Fruit fly (Drosophila melanogaster): ENCODE measurements around the gene gukh.

Gene gukh

dm6 chr3R:18985114-18985785, 1.4 kb downstream of the gukh start (continued):
- TF ChIP-seq CG10669 (GFP tag; optimal IDR thresholded peaks at IDR 0.05) (peak; percentile 73), Smox (GFP tag; optimal IDR thresholded peaks at IDR 0.05) (peak; percentile 89), spab (GFP tag; optimal IDR thresholded peaks at IDR 0.05) (peak; percentile 64), vri (GFP tag; optimal IDR thresholded peaks at IDR 0.05) (peak; percentile 64), Ets21C (GFP tag; optimal IDR thresholded peaks at IDR 0.05) (peak; percentile 60), OdsH (GFP tag; optimal IDR thresholded peaks at IDR 0.05) (peak; percentile 85), cyc (GFP tag; optimal IDR thresholded peaks at IDR 0.05) (peak; percentile 84), CG32006 (GFP tag; optimal IDR thresholded peaks at IDR 0.05) (peak; percentile 86), CG7368 (GFP tag; optimal IDR thresholded peaks at IDR 0.05) (peak; percentile 76), topi (GFP tag; optimal IDR thresholded peaks at IDR 0.05) (peak; percentile 80)

- TF ChIP-seq CG9139 (GFP tag; optimal IDR thresholded peaks at IDR 0.05), result no peak
- peak; percentile 1 for TF ChIP-seq Ets96B (tag; optimal IDR thresholded peaks at IDR 0.05)
- no peak for TF ChIP-seq CG10631 (GFP tag; optimal IDR thresholded peaks at IDR 0.05)
- TF ChIP-seq CG4318 (GFP tag; optimal IDR thresholded peaks at IDR 0.05), result peak; percentile 5
- TF ChIP-seq net (GFP tag; optimal IDR thresholded peaks at IDR 0.05), result peak; percentile 13
- TF ChIP-seq CG6792 (GFP tag; optimal IDR thresholded peaks at IDR 0.05), result no peak
- TF ChIP-seq svp (GFP tag), result peak; percentile 83
- TF ChIP-seq CG6276 (GFP tag; optimal IDR thresholded peaks at IDR 0.05), result peak; percentile 42
- no peak for TF ChIP-seq Hr38 (GFP tag; optimal IDR thresholded peaks at IDR 0.05)
- TF ChIP-seq Smox (GFP tag; optimal IDR thresholded peaks at IDR 0.05), result peak; percentile 16
- peak; percentile 33; the same call in 1 of the 2 replicates for TF ChIP-seq CG11294 (GFP tag; IDR thresholded peaks at IDR 0.05)
- TF ChIP-seq spab (GFP tag; optimal IDR thresholded peaks at IDR 0.05), result no peak
- no peak for TF ChIP-seq CG10669 (GFP tag; optimal IDR thresholded peaks at IDR 0.05)
- TF ChIP-seq Blimp-1 (GFP tag; optimal IDR thresholded peaks at IDR 0.05), result no peak
- TF ChIP-seq CG16779 (tag; optimal IDR thresholded peaks at IDR 0.05), result no peak
- TF ChIP-seq eg (GFP tag; IDR thresholded peaks at IDR 0.05), result no peak; the same call in 2 of the 3 replicates
- TF ChIP-seq fkh (GFP tag; optimal IDR thresholded peaks at IDR 0.05), result no peak
- peak; percentile 2 for TF ChIP-seq fd59A (GFP tag; optimal IDR thresholded peaks at IDR 0.05)
- no peak for TF ChIP-seq esn (GFP tag; optimal IDR thresholded peaks at IDR 0.05)
- TF ChIP-seq Sox102F (GFP tag; optimal IDR thresholded peaks at IDR 0.05), result no peak
- TF ChIP-seq Lpt (GFP tag; optimal IDR thresholded peaks at IDR 0.05), result no peak
- TF ChIP-seq CG31627 (GFP tag; optimal IDR thresholded peaks at IDR 0.05), result peak; percentile 0
- TF ChIP-seq dac (GFP tag; optimal IDR thresholded peaks at IDR 0.05), result no peak
- peak; percentile 33 for TF ChIP-seq Hr39 (GFP tag; optimal IDR thresholded peaks at IDR 0.05)
- TF ChIP-seq Eip93F (GFP tag; optimal IDR thresholded peaks at IDR 0.05), result no peak
- TF ChIP-seq CG8319 (GFP tag; optimal IDR thresholded peaks at IDR 0.05), result no peak
- peak; percentile 51 for TF ChIP-seq OdsH (GFP tag; optimal IDR thresholded peaks at IDR 0.05)
- no peak for TF ChIP-seq CG6854 (GFP tag; optimal IDR thresholded peaks at IDR 0.05)
- no peak for TF ChIP-seq fd85E (GFP tag; optimal IDR thresholded peaks at IDR 0.05)
- no peak for TF ChIP-seq Ets21C (GFP tag; optimal IDR thresholded peaks at IDR 0.05)
- peak; percentile 16 for TF ChIP-seq Met (GFP tag; optimal IDR thresholded peaks at IDR 0.05)
- no peak for TF ChIP-seq CG7368 (GFP tag; optimal IDR thresholded peaks at IDR 0.05)
- TF ChIP-seq CG8632 (GFP tag; optimal IDR thresholded peaks at IDR 0.05), result peak; percentile 23
- peak; percentile 3 for TF ChIP-seq lz (GFP tag; optimal IDR thresholded peaks at IDR 0.05)
- no peak for TF ChIP-seq CG3032 (tag; optimal IDR thresholded peaks at IDR 0.05)
- TF ChIP-seq CG11902 (GFP tag; optimal IDR thresholded peaks at IDR 0.05), result no peak
- TF ChIP-seq CG34406 (GFP tag; optimal IDR thresholded peaks at IDR 0.05), result peak; percentile 34
- TF ChIP-seq Eip78C (GFP tag), result peak; percentile 68
- TF ChIP-seq CG3919 (GFP tag; optimal IDR thresholded peaks at IDR 0.05), result no peak
- peak; percentile 39 for TF ChIP-seq achi (GFP tag; optimal IDR thresholded peaks at IDR 0.05)
- TF ChIP-seq salr (GFP tag; optimal IDR thresholded peaks at IDR 0.05), result peak in 1 of 2 experiments; percentile 17
- TF ChIP-seq Hr4 (GFP tag; optimal IDR thresholded peaks at IDR 0.05), result peak; percentile 30
- TF ChIP-seq CG32006 (GFP tag; optimal IDR thresholded peaks at IDR 0.05), result peak; percentile 47
Observed at dm6 chr3R:18986089-18986887, 2.5 kb downstream of the gukh start.

All from whole organism, prepupa.